Worm (Caenorhabditis elegans) whole organism, midembryonic: Measurements from ENCODE around the gene Y110A2AL.5.

Source experiments
- cog-1 ChIP-seq: sonication (generic microtip); optimal IDR thresholded peaks from 2 replicates; lab custom pipeline; 2016; ENCODE audit warnings: missing genetic modification characterization, missing compliant biosample characterization
- flt-1 ChIP-seq: fragments of 200-800 bp; sonication (Bioruptor generic); IDR thresholded peaks from 2 replicates; pipeline ENCODE4 v1.3.6; 2022; ENCODE audit warnings: missing genetic modification characterization, missing compliant biosample characterization
- tab-1 ChIP-seq: fragments of 200-800 bp; sonication (Bioruptor generic); IDR thresholded peaks from 2 replicates; pipeline ENCODE4 v1.3.6; 2022; ENCODE audit warnings: missing genetic modification characterization, missing compliant biosample characterization
- ztf-23 ChIP-seq: fragments of 200-800 bp; sonication (Bioruptor generic); IDR thresholded peaks from 2 replicates; pipeline ENCODE4 v1.3.6; 2022; ENCODE audit warnings: missing genetic modification reagents, missing genetic modification characterization, missing compliant biosample characterization

DNA sequence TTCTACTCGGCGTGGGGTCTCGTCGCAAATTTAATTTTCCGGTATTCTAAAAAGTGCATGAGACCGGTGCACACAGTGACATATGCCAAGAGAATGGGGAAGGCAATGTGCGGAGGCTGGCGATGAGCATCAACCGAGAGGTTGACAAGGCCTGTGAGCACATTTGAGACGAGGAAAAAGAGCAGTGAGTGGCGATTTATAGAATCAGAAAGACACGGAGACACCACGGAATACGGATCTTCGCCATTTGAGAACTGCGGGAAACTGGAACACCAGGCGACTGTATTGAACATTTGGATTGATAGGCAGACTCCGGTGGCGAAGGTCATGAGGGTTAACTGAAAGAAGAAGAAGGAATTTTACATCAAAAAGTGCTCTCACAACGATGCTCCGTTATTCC is 14.6 kb downstream of the Y110A2AL.5 start:
- TF ChIP-seq ztf-23 (GFP tag; lab: Robert Waterston, UW), result no peak
- TF ChIP-seq cog-1 (tag; lab: Kevin White, UChicago), result no peak
- TF ChIP-seq flt-1, result no peak
- no peak for TF ChIP-seq tab-1 (GFP tag; lab: Robert Waterston, UW)
